Fruit fly (Drosophila melanogaster): Measurements from ENCODE around the gene Eig71Eh.

Eig71Eh gene

DNA sequence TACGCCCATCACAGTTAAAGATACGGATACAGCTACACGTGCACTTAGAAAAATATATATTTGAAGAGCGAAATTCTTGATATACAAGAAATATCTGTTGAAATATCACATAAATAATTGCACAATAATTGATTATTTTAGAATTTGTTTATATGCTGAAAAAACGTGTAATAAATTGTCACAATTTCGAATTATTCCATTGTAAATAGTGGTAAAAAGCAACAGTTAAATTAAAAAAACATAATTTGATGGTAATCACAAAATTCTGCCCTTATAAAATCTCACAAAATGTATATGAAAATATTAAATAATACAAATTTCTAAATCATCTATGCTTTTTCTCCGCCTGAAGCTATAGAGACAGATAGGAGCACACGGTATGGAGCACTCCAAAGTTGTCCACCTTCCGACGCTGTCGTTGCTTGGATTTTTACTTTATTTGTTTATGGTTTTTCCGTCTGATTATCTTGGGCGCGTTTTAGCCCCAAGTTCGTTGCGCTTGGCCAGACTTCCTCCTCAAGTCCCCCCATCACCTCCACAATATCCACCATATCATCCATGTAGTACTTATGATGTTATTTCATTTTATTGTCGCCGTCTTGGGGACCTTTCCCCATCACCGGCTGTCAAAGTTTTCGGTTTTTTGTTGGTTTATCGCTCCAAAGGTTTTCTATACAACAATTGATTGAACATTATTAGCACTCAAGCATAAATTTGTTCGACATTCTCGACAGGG, 45.2 kb upstream of the Eig71Eh start (continued):
- TF ChIP-seq CG1024 (GFP tag; IDR thresholded peaks at IDR 0.05) (no peak), ems (GFP tag; optimal IDR thresholded peaks at IDR 0.05) (no peak), CG18619 (GFP tag; optimal IDR thresholded peaks at IDR 0.05) (peak; percentile 69), CG1233 (GFP tag; optimal IDR thresholded peaks at IDR 0.05) (peak; percentile 46), ase (GFP tag; IDR thresholded peaks at IDR 0.05) (no peak), CG6791 (GFP tag; IDR thresholded peaks at IDR 0.05; ENCODE audit: partially characterized antibody) (no peak), CG12071 (GFP tag; optimal IDR thresholded peaks at IDR 0.05) (no peak), CG13123 (GFP tag; optimal IDR thresholded peaks at IDR 0.05) (no peak), CG14050 (GFP tag; IDR thresholded peaks at IDR 0.05) (no peak), sens (GFP tag) (peak; percentile 83), Opbp (GFP tag; IDR thresholded peaks at IDR 0.05; ENCODE audit: partially characterized antibody) (no peak), Oli (tag; optimal IDR thresholded peaks at IDR 0.05) (peak; percentile 73), zen (tag; optimal IDR thresholded peaks at IDR 0.05) (peak; percentile 12), CG1602 (GFP tag; optimal IDR thresholded peaks at IDR 0.05) (peak; percentile 54), MTF-1 (GFP tag; optimal IDR thresholded peaks at IDR 0.05; ENCODE audit: borderline replicate concordance) (no peak), mld (GFP tag; IDR thresholded peaks at IDR 0.05; ENCODE audit: partially characterized antibody) (no peak), YL-1 (GFP tag; optimal IDR thresholded peaks at IDR 0.05) (no peak), slou (GFP tag; optimal IDR thresholded peaks at IDR 0.05) (no peak), CG6654 (GFP tag; optimal IDR thresholded peaks at IDR 0.05) (peak; percentile 40), cad (GFP tag; optimal IDR thresholded peaks at IDR 0.05) (no peak), pan (optimal IDR thresholded peaks at IDR 0.05) (no peak), pan (GFP tag; optimal IDR thresholded peaks at IDR 0.05 in 1 of 2, IDR thresholded peaks at IDR 0.05 in 1 of 2) (no peak), Hr39 (optimal IDR thresholded peaks at IDR 0.05) (no peak), CG10543 (GFP tag; optimal IDR thresholded peaks at IDR 0.05) (peak; percentile 8), Mes4 (GFP tag; optimal IDR thresholded peaks at IDR 0.05) (no peak), Dip3 (GFP tag; optimal IDR thresholded peaks at IDR 0.05) (no peak), CG8290 (GFP tag; optimal IDR thresholded peaks at IDR 0.05) (no peak), CG8290 (tag; optimal IDR thresholded peaks at IDR 0.05) (no peak), CG15514 (GFP tag; optimal IDR thresholded peaks at IDR 0.05) (no peak), ac (GFP tag; optimal IDR thresholded peaks at IDR 0.05) (no peak), Nf-YA (GFP tag; IDR thresholded peaks at IDR 0.05) (no peak), CG12744 (GFP tag; optimal IDR thresholded peaks at IDR 0.05) (no peak), fu2 (GFP tag; optimal IDR thresholded peaks at IDR 0.05) (no peak), CG7786 (GFP tag; optimal IDR thresholded peaks at IDR 0.05) (no peak), CG2712 (tag; optimal IDR thresholded peaks at IDR 0.05) (peak; percentile 84), CG10209 (GFP tag; optimal IDR thresholded peaks at IDR 0.05) (peak; percentile 62), BtbVII (GFP tag; optimal IDR thresholded peaks at IDR 0.05) (peak; percentile 6), Bgb (GFP tag; IDR thresholded peaks at IDR 0.05; ENCODE audit: partially characterized antibody) (no peak), CG10979 (tag; optimal IDR thresholded peaks at IDR 0.05) (peak; percentile 85), CG9932 (GFP tag; IDR thresholded peaks at IDR 0.05) (no peak), chinmo (GFP tag; IDR thresholded peaks at IDR 0.05; ENCODE audit: partially characterized antibody) (0 out of 4 replicates have a peak, but pooled peaks have one; percentile 50), pb (GFP tag; optimal IDR thresholded peaks at IDR 0.05) (no peak), Jarid2 (GFP tag; optimal IDR thresholded peaks at IDR 0.05) (no peak), caup (GFP tag; optimal IDR thresholded peaks at IDR 0.05; ENCODE audit: severe bottlenecking) (no peak), az2 (GFP tag; optimal IDR thresholded peaks at IDR 0.05) (peak; percentile 69), usp (GFP tag; optimal IDR thresholded peaks at IDR 0.05) (no peak), twi (tag; optimal IDR thresholded peaks at IDR 0.05) (peak; percentile 12), CG4617 (GFP tag; optimal IDR thresholded peaks at IDR 0.05; ENCODE audit: borderline replicate concordance) (no peak)

Measured in whole organism, embryonic.